Fruit fly (Drosophila melanogaster): Measurements from ENCODE around the gene Pfdn2.

- TF ChIP-seq psq (optimal IDR thresholded peaks at IDR 0.05) (no peak), Dll (optimal IDR thresholded peaks at IDR 0.05) (no peak), CG8478 (optimal IDR thresholded peaks at IDR 0.05) (no peak), EcR (GFP tag; optimal IDR thresholded peaks at IDR 0.05) (no peak), pan (optimal IDR thresholded peaks at IDR 0.05) (no peak), usp (GFP tag; optimal IDR thresholded peaks at IDR 0.05) (no peak)
These were observed 39.1 kb downstream of the Pfdn2 start for dm6 chr3L:11035039-11035438.

All from whole organism.